Fruit fly (Drosophila melanogaster) whole organism, pupa: Measurements from ENCODE around the gene CG9967.

Source experiments
- CG10348 ChIP-seq: fragments of 200-800 bp; sonication (Bioruptor generic); IDR thresholded peaks from 2 replicates; pipeline ENCODE4 v1.3.6; 2022; ENCODE audit warnings: missing biosample characterization, missing genetic modification characterization
- CG12605 ChIP-seq: fragments of 200-800 bp; sonication (Bioruptor generic); IDR thresholded peaks from 2 replicates; pipeline ENCODE4 v1.3.6; 2022; ENCODE audit warnings: missing biosample characterization, missing genetic modification characterization
- CG13204 ChIP-seq: fragments of 200-800 bp; sonication (Bioruptor generic); optimal IDR thresholded peaks from 2 replicates; lab custom pipeline; 2018; ENCODE audit warnings: missing biosample characterization, mild to moderate bottlenecking, missing genetic modification characterization, moderate library complexity
- CG14655 ChIP-seq: fragments of 200-800 bp; sonication (Bioruptor generic); optimal IDR thresholded peaks from 3 replicates; lab custom pipeline; 2017; ENCODE audit warnings: mild to moderate bottlenecking, missing biosample characterization, missing genetic modification reagents, missing genetic modification characterization
- CG15710 ChIP-seq: fragments of 200-800 bp; sonication (Bioruptor generic); optimal IDR thresholded peaks from 2 replicates; lab custom pipeline; 2018; ENCODE audit warnings: missing biosample characterization, mild to moderate bottlenecking, missing genetic modification characterization, moderate library complexity
- CG17806 ChIP-seq: fragments of 200-800 bp; sonication (Bioruptor generic); optimal IDR thresholded peaks from 2 replicates; lab custom pipeline; 2018; ENCODE audit warnings: missing biosample characterization, mild to moderate bottlenecking, missing genetic modification characterization, moderate library complexity
- CG32121 ChIP-seq: fragments of 200-800 bp; sonication (Bioruptor generic); IDR thresholded peaks from 2 replicates; pipeline ENCODE4 v1.3.6; 2022; ENCODE audit warnings: missing biosample characterization, missing genetic modification characterization
- CG34367 ChIP-seq: fragments of 200-800 bp; sonication (Bioruptor generic); optimal IDR thresholded peaks from 2 replicates; lab custom pipeline; 2018; ENCODE audit warnings: missing biosample characterization, mild to moderate bottlenecking, missing genetic modification characterization
- CG4496 ChIP-seq: fragments of 200-800 bp; sonication (Bioruptor generic); IDR thresholded peaks from 3 replicates; pipeline ENCODE4 v1.3.6; 2022; ENCODE audit warnings: missing biosample characterization, missing genetic modification characterization
- CG8159 ChIP-seq: fragments of 200-800 bp; sonication (Bioruptor generic); optimal IDR thresholded peaks from 3 replicates; lab custom pipeline; 2018; ENCODE audit warnings: missing biosample characterization, mild to moderate bottlenecking, missing genetic modification characterization, moderate library complexity
- CG8301 ChIP-seq: fragments of 200-800 bp; sonication (Bioruptor generic); optimal IDR thresholded peaks from 2 replicates; lab custom pipeline; 2018; ENCODE audit warnings: missing biosample characterization, mild to moderate bottlenecking, missing genetic modification characterization
- CG9948 ChIP-seq: fragments of 200-800 bp; sonication (Bioruptor generic); optimal IDR thresholded peaks from 2 replicates; lab custom pipeline; 2018; ENCODE audit warnings: missing biosample characterization, mild to moderate bottlenecking, missing genetic modification characterization, moderate library complexity
- D1 ChIP-seq: fragments of 200-800 bp; sonication (Bioruptor generic); optimal IDR thresholded peaks from 2 replicates; lab custom pipeline; 2018; ENCODE audit warnings: missing biosample characterization, mild to moderate bottlenecking, missing genetic modification characterization, moderate library complexity
- EcR ChIP-seq: fragments of 200-800 bp; sonication (Bioruptor generic); optimal IDR thresholded peaks from 3 replicates; lab custom pipeline; 2019; ENCODE audit warnings: missing biosample characterization, missing genetic modification characterization, mild to moderate bottlenecking, moderate library complexity, missing genetic modification reagents
- Ets98B ChIP-seq: fragments of 200-800 bp; sonication (Bioruptor generic); IDR thresholded peaks from 2 replicates; pipeline ENCODE4 v1.3.6; 2022; ENCODE audit warnings: missing biosample characterization, missing genetic modification characterization
- Pif1A ChIP-seq: fragments of 200-800 bp; sonication (Bioruptor generic); optimal IDR thresholded peaks from 3 replicates; lab custom pipeline; 2016; ENCODE audit warnings: missing biosample characterization, missing genetic modification characterization
- Pif1B ChIP-seq: fragments of 200-800 bp; sonication (Bioruptor generic); optimal IDR thresholded peaks from 3 replicates; lab custom pipeline; 2016; ENCODE audit warnings: missing biosample characterization, missing genetic modification characterization
- Snoo ChIP-seq: fragments of 200-800 bp; sonication (Bioruptor generic); optimal IDR thresholded peaks from 3 replicates; lab custom pipeline; 2017; ENCODE audit warnings: missing biosample characterization, mild to moderate bottlenecking, missing genetic modification characterization, inconsistent platforms
- fd96Ca ChIP-seq: fragments of 200-800 bp; sonication (Bioruptor generic); IDR thresholded peaks from 3 replicates; pipeline ENCODE4 v1.3.6; 2022; ENCODE audit warnings: missing biosample characterization, missing genetic modification characterization
- gl ChIP-seq: fragments of 200-800 bp; sonication (Bioruptor generic); optimal IDR thresholded peaks from 2 replicates; lab custom pipeline; 2018; ENCODE audit warnings: missing biosample characterization, mild to moderate bottlenecking, missing genetic modification characterization
- rn ChIP-seq: fragments of 200-800 bp; sonication (Bioruptor generic); IDR thresholded peaks from 2 replicates; pipeline ENCODE4 v1.3.6; 2022; ENCODE audit warnings: missing biosample characterization, missing genetic modification characterization

Gene CG9967

dm6 chr2L:2284863-2285262 lies 72.3 kb downstream of the CG9967 start, which contains the start of gene CG4271:
Gene CG4271 (plus strand): TSS chr2L:2285163.
- TF ChIP-seq CG4496 (GFP tag; lab: Robert Waterston, UW) = no peak
- no peak for TF ChIP-seq EcR (GFP tag; lab: Kevin White, UChicago)
- TF ChIP-seq CG10348 = no peak
- no peak for TF ChIP-seq CG8301 (tag; lab: Kevin White, UChicago)
- TF ChIP-seq, all 21 proteins: peak for 0

DNA sequence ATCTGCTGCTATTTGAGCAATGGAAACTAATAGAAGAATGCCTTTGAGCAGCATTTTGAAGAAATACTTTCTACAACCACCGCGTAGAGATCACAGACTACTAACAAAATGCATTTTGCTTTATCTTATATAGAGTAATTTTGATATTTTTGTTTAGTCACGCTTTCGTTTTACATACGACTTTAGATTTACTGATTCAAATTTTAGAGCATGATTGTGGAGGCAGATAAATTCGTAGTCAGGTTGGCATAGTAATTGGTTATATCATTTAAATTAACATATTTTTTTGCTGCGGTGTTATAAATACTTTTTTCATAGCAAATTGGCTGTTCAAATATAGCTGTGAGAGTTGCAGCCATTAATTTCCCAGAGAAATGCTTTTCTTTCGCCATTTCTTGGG lies 88.1 kb downstream of the CG9967 start, which contains the start of gene CG17242:
Gene CG17242, minus strand, starts transcription at position 101 of the 400 bp plus-strand sequence.
- no peak for TF ChIP-seq Ets98B
- no peak for TF ChIP-seq CG8159 (tag; lab: Kevin White, UChicago)
- TF ChIP-seq CG9948 (tag; lab: Kevin White, UChicago) = no peak
- TF ChIP-seq CG34367 (tag; lab: Kevin White, UChicago) = no peak
- TF ChIP-seq CG14655 (GFP tag; lab: Kevin White, UChicago) = no peak
- TF ChIP-seq CG10348 = no peak
- no peak for TF ChIP-seq CG12605 (GFP tag; lab: Robert Waterston, UW)
- TF ChIP-seq rn (GFP tag; lab: Robert Waterston, UW) = no peak
- no peak for TF ChIP-seq Pif1B (GFP tag; lab: Kevin White, UChicago)
- TF ChIP-seq CG17806 (tag; lab: Kevin White, UChicago) = no peak
- TF ChIP-seq D1 (tag; lab: Kevin White, UChicago) = no peak
- TF ChIP-seq EcR (GFP tag; lab: Kevin White, UChicago) = no peak
- no peak for TF ChIP-seq CG32121 (GFP tag; lab: Robert Waterston, UW)
- no peak for TF ChIP-seq CG15710 (tag; lab: Kevin White, UChicago)
- no peak for TF ChIP-seq gl
- TF ChIP-seq Snoo = no peak
- TF ChIP-seq Pif1A (GFP tag; lab: Kevin White, UChicago) = no peak
- no peak for TF ChIP-seq CG13204

DNA sequence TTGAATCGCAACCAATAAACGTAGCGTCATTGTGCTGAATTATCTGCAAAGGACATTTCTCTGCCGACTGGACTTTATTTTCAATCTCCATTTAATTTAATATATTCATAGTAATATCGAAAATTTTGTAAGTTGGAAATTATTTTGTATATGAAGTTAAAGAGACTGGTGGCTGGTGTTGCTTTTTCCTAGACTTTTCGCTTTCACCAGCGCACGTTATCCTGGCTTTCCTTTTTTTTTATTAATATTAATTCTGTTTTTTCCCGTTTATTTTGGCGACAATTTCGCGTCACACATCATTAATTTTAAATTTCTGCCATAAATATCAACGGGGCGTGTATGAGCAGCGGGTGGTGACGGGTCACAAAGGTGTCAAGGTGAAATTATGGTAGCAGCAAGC lies 91.9 kb downstream of the CG9967 start, which contains the start of gene CG34049:
Gene CG34049, minus strand, starts transcription at position 101 of the 400 bp plus-strand sequence.
- TF ChIP-seq CG8301 (tag; lab: Kevin White, UChicago) (no peak), CG15710 (tag; lab: Kevin White, UChicago) (no peak), Pif1B (GFP tag; lab: Kevin White, UChicago) (no peak), Pif1A (GFP tag; lab: Kevin White, UChicago) (no peak), gl (no peak), CG13204 (no peak), CG9948 (tag; lab: Kevin White, UChicago) (no peak), fd96Ca (GFP tag; lab: Robert Waterston, UW) (no peak), Snoo (no peak), CG14655 (GFP tag; lab: Kevin White, UChicago) (no peak)
- TF ChIP-seq, all 21 proteins: peak for 0

DNA sequence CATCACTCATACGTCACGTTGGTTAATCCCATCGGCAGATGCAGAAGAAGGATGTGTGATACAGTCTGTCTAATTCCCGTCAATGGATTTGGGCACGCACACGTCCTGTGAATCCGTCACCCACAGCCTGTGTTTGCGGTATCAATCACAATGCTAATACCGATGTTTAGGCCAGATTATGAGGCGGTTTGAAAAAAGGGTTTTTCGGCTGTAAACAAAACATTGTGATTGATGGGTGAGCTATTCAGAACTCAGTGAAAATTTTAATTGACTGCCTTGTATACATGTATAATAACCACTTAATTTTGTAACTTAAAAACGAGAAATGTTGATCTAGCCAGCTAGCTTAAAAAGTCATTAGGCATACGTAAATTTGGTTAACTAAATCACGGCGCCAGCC lies 94.0 kb downstream of the CG9967 start, which contains the start of gene CG4270:
Gene CG4270, plus strand, starts transcription at position 301 of the 400 bp plus-strand sequence.
- TF ChIP-seq CG13204 = no peak
- no peak for TF ChIP-seq Pif1B (GFP tag; lab: Kevin White, UChicago)
- no peak for TF ChIP-seq rn (GFP tag; lab: Robert Waterston, UW)
- no peak for TF ChIP-seq Ets98B
- TF ChIP-seq D1 (tag; lab: Kevin White, UChicago) = no peak
- TF ChIP-seq fd96Ca (GFP tag; lab: Robert Waterston, UW) = no peak
- no peak for TF ChIP-seq CG8159 (tag; lab: Kevin White, UChicago)
- no peak for TF ChIP-seq CG17806 (tag; lab: Kevin White, UChicago)
- no peak for TF ChIP-seq Snoo
- no peak for TF ChIP-seq EcR (GFP tag; lab: Kevin White, UChicago)
- TF ChIP-seq CG8301 (tag; lab: Kevin White, UChicago) = no peak
- TF ChIP-seq CG32121 (GFP tag; lab: Robert Waterston, UW) = no peak
- no peak for TF ChIP-seq Pif1A (GFP tag; lab: Kevin White, UChicago)
- no peak for TF ChIP-seq CG4496 (GFP tag; lab: Robert Waterston, UW)
- TF ChIP-seq CG15710 (tag; lab: Kevin White, UChicago) = no peak
- TF ChIP-seq CG14655 (GFP tag; lab: Kevin White, UChicago) = no peak
- TF ChIP-seq CG12605 (GFP tag; lab: Robert Waterston, UW) = no peak
- TF ChIP-seq CG34367 (tag; lab: Kevin White, UChicago) = no peak
- no peak for TF ChIP-seq gl
